Worm (Caenorhabditis elegans): ENCODE data around the gene C25E10.16.

C25E10.16 gene

ce11 chrV:9098280-9098973, 39.1 kb upstream of the C25E10.16 start, which contains the start of gene F21C10.9:
Gene F21C10.9 (minus strand): TSS chrV:9098696.
- TF ChIP-seq pbrm-1 (GFP tag; IDR thresholded peaks at IDR 0.05) (no peak), unc-130 (GFP tag; optimal IDR thresholded peaks at IDR 0.05) (no peak), nfya-1 (tag; optimal IDR thresholded peaks at IDR 0.05; ENCODE audit: borderline replicate concordance, insufficient read depth) (no peak), gei-17 (GFP tag; optimal IDR thresholded peaks at IDR 0.05) (no peak), zfh-2 (GFP tag; conservative IDR thresholded peaks at IDR 0.05) (no peak), mes-4 (tag; optimal IDR thresholded peaks at IDR 0.05) (no peak), Y67H2A.10 (GFP tag; conservative IDR thresholded peaks at IDR 0.05) (no peak), lag-1 (GFP tag; IDR thresholded peaks at IDR 0.05) (no peak), somi-1 (GFP tag; optimal IDR thresholded peaks at IDR 0.05) (no peak), egrh-3 (GFP tag; IDR thresholded peaks at IDR 0.05) (no peak), nfyb-1 (GFP tag; IDR thresholded peaks at IDR 0.05) (no peak), nhr-120 (GFP tag; IDR thresholded peaks at IDR 0.05) (no peak), fkh-3 (tag; optimal IDR thresholded peaks at IDR 0.05) (no peak), die-1 (tag; optimal IDR thresholded peaks at IDR 0.05) (no peak), F37B4.10 (GFP tag; IDR thresholded peaks at IDR 0.05) (no peak)

ce11 chrV:9097213-9097612, 37.8 kb upstream of the C25E10.16 start:
- TF ChIP-seq B0336.3 (GFP tag; IDR thresholded peaks at IDR 0.05) = peak; percentile 27; the same call in 1 of the 2 replicates
- TF ChIP-seq ama-1 (optimal IDR thresholded peaks at IDR 0.05) = peak; percentile 38
- TF ChIP-seq ama-1 (GFP tag; optimal IDR thresholded peaks at IDR 0.05) = no peak
- no peak for TF ChIP-seq F33H1.4 (GFP tag; IDR thresholded peaks at IDR 0.05)
- TF ChIP-seq ekl-4 (GFP tag; IDR thresholded peaks at IDR 0.05) = 0 out of 2 replicates have a peak, but pooled peaks have one; percentile 27
- peak; percentile 14 for TF ChIP-seq tlf-1 (GFP tag; optimal IDR thresholded peaks at IDR 0.05)
- TF ChIP-seq tbp1 (GFP tag; optimal IDR thresholded peaks at IDR 0.05) = peak; percentile 12
- TF ChIP-seq nhr-120 (GFP tag; IDR thresholded peaks at IDR 0.05) = no peak
- TF ChIP-seq C06A6.2 (GFP tag; conservative IDR thresholded peaks at IDR 0.05) = 0 out of 2 replicates have a peak, but pooled peaks have one; percentile 11
- no peak for TF ChIP-seq attf-6 (GFP tag; IDR thresholded peaks at IDR 0.05)
- no peak for TF ChIP-seq hmg-20 (GFP tag; IDR thresholded peaks at IDR 0.05)
- peak; percentile 38; the same call in 1 of the 2 replicates for TF ChIP-seq Y53G8AR.9 (GFP tag; conservative IDR thresholded peaks at IDR 0.05)
- no peak; the same call in 1 of the 2 replicates for TF ChIP-seq K11D2.4 (GFP tag; IDR thresholded peaks at IDR 0.05)
- no peak for TF ChIP-seq ztf-18 (tag; optimal IDR thresholded peaks at IDR 0.05)
- TF ChIP-seq egrh-3 (GFP tag; IDR thresholded peaks at IDR 0.05) = no peak
- TF ChIP-seq F52B5.7 (tag; optimal IDR thresholded peaks at IDR 0.05) = no peak
- no peak for TF ChIP-seq lsy-27 (tag; optimal IDR thresholded peaks at IDR 0.05; ENCODE audit: borderline replicate concordance, insufficient read depth)
- TF ChIP-seq snpc-1.1 (tag; optimal IDR thresholded peaks at IDR 0.05; ENCODE audit: insufficient read depth) = no peak
- TF ChIP-seq pha-4 (tag; optimal IDR thresholded peaks at IDR 0.05) = peak; percentile 63
- peak; percentile 28; the same call in 1 of the 2 replicates for TF ChIP-seq nfyb-1 (GFP tag; IDR thresholded peaks at IDR 0.05)
- peak; percentile 20; the same call in 1 of the 2 replicates for TF ChIP-seq hsf-1 (GFP tag; IDR thresholded peaks at IDR 0.05)
- TF ChIP-seq Y79H2A.3 (GFP tag; conservative IDR thresholded peaks at IDR 0.05) = 0 out of 2 replicates have a peak, but pooled peaks have one; percentile 35
- no peak for TF ChIP-seq cebp-1 (GFP tag; IDR thresholded peaks at IDR 0.05)
- peak; percentile 57 for TF ChIP-seq cebp-1 (tag; optimal IDR thresholded peaks at IDR 0.05)
- TF ChIP-seq unc-62 (GFP tag; optimal IDR thresholded peaks at IDR 0.05) = no peak
- TF ChIP-seq lin-40 (tag; optimal IDR thresholded peaks at IDR 0.05) = no peak
- no peak for TF ChIP-seq pbrm-1 (GFP tag; IDR thresholded peaks at IDR 0.05)
- no peak for TF ChIP-seq mel-28 (tag; optimal IDR thresholded peaks at IDR 0.05; ENCODE audit: borderline replicate concordance)
- no peak for TF ChIP-seq ceh-79 (tag; optimal IDR thresholded peaks at IDR 0.05)
- no peak for TF ChIP-seq nfya-1 (tag; optimal IDR thresholded peaks at IDR 0.05; ENCODE audit: borderline replicate concordance, insufficient read depth)

Measured in whole organism, young adult.